Fruit fly (Drosophila melanogaster) whole organism, embryonic: Measurements from ENCODE around the gene CG34260.

Experiments used
- E2f2 ChIP-seq: fragments of 200-800 bp; sonication (Bioruptor generic); IDR thresholded peaks from 2 replicates; pipeline ENCODE4 v1.3.6; 2022; ENCODE audit warnings: missing biosample characterization, missing genetic modification characterization
- Gug ChIP-seq: fragments of 200-800 bp; sonication (Bioruptor generic); IDR thresholded peaks from 4 replicates; pipeline ENCODE4 v1.3.6; 2022; ENCODE audit warnings: missing biosample characterization, missing genetic modification characterization
- sisA ChIP-seq: fragments of 200-800 bp; sonication (Bioruptor generic); IDR thresholded peaks from 2 replicates; pipeline ENCODE4 v1.3.6; 2022; ENCODE audit warnings: missing biosample characterization, missing genetic modification characterization

- TF ChIP-seq E2f2 (GFP tag; lab: Robert Waterston, UW): no peak
- no peak for TF ChIP-seq sisA (GFP tag; lab: Robert Waterston, UW)
- no peak for TF ChIP-seq Gug (GFP tag; lab: Robert Waterston, UW)
These were observed 25.6 kb upstream of the CG34260 start for dm6 chr3L:20688194-20688785.
